Worm (Caenorhabditis elegans): ENCODE measurements around the gene bgnt-1.4.

ce11 chrV:4794308-4794707 lies 33.5 kb downstream of the bgnt-1.4 start, which contains the start of gene R02F11.2:
- TF ChIP-seq fax-1 (tag; optimal IDR thresholded peaks at IDR 0.05) (no peak), eyg-1 (tag; optimal IDR thresholded peaks at IDR 0.05) (no peak)

All from whole organism, late embryonic.